Fruit fly (Drosophila melanogaster) whole organism, prepupa: ENCODE results near the gene CG6689.

Source experiments
- Blimp-1 ChIP-seq: fragments of 200-800 bp; sonication (Bioruptor generic); optimal IDR thresholded peaks from 3 replicates; lab custom pipeline; 2017; ENCODE audit warnings: missing biosample characterization, missing genetic modification characterization, mild to moderate bottlenecking, moderate library complexity, missing genetic modification reagents
- CG10669 ChIP-seq: fragments of 200-800 bp; sonication (Bioruptor generic); optimal IDR thresholded peaks from 3 replicates; lab custom pipeline; 2018; ENCODE audit warnings: missing biosample characterization, mild to moderate bottlenecking, missing genetic modification characterization, moderate library complexity
- CG11294 ChIP-seq: fragments of 200-800 bp; sonication (Bioruptor generic); IDR thresholded peaks from 2 replicates; pipeline ENCODE4 v1.3.6; 2022; ENCODE audit warnings: missing biosample characterization, missing genetic modification characterization
- CG11902 ChIP-seq: fragments of 200-800 bp; sonication (Bioruptor generic); optimal IDR thresholded peaks from 3 replicates; lab custom pipeline; 2016; ENCODE audit warnings: missing biosample characterization, missing genetic modification characterization
- CG15336 ChIP-seq: fragments of 200-800 bp; sonication (Bioruptor generic); IDR thresholded peaks from 2 replicates; pipeline ENCODE4 v1.3.6; 2022; ENCODE audit warnings: missing biosample characterization, missing genetic modification characterization
- CG1621 ChIP-seq: fragments of 200-800 bp; sonication (Bioruptor generic); optimal IDR thresholded peaks from 3 replicates; lab custom pipeline; 2018; ENCODE audit warnings: missing biosample characterization, mild to moderate bottlenecking, missing genetic modification characterization
- CG16779 ChIP-seq: fragments of 200-800 bp; sonication (Bioruptor generic); optimal IDR thresholded peaks from 3 replicates; lab custom pipeline; 2017; ENCODE audit warnings: missing biosample characterization, mild to moderate bottlenecking, missing genetic modification characterization
- CG31627 ChIP-seq: fragments of 200-800 bp; sonication (Bioruptor generic); optimal IDR thresholded peaks from 3 replicates; lab custom pipeline; 2016; ENCODE audit warnings: missing biosample characterization, missing genetic modification characterization
- CG32006 ChIP-seq: fragments of 200-800 bp; sonication (Bioruptor generic); optimal IDR thresholded peaks from 3 replicates; lab custom pipeline; 2017; ENCODE audit warnings: missing biosample characterization, mild to moderate bottlenecking, missing genetic modification characterization
- CG34406 ChIP-seq: fragments of 200-800 bp; sonication (Bioruptor generic); optimal IDR thresholded peaks from 3 replicates; lab custom pipeline; 2016; ENCODE audit warnings: missing biosample characterization, missing genetic modification characterization
- CG4318 ChIP-seq: fragments of 200-800 bp; sonication (Bioruptor generic); optimal IDR thresholded peaks from 3 replicates; lab custom pipeline; 2017; ENCODE audit warnings: missing biosample characterization, mild to moderate bottlenecking, missing genetic modification characterization
- CG6276 ChIP-seq: fragments of 200-800 bp; sonication (Bioruptor generic); optimal IDR thresholded peaks from 2 replicates; lab custom pipeline; 2017; ENCODE audit warnings: missing biosample characterization, mild to moderate bottlenecking, missing genetic modification characterization
- CG6808 ChIP-seq: fragments of 200-800 bp; sonication (Bioruptor generic); optimal IDR thresholded peaks from 3 replicates; lab custom pipeline; 2017; ENCODE audit warnings: missing biosample characterization, missing genetic modification characterization, mild to moderate bottlenecking, moderate library complexity, missing genetic modification reagents
- CG6854 ChIP-seq: fragments of 200-800 bp; sonication (Bioruptor generic); optimal IDR thresholded peaks from 2 replicates; lab custom pipeline; 2017; ENCODE audit warnings: missing biosample characterization, mild to moderate bottlenecking, missing genetic modification characterization
- CG7368 ChIP-seq: fragments of 200-800 bp; sonication (Bioruptor generic); optimal IDR thresholded peaks from 3 replicates; lab custom pipeline; 2016; ENCODE audit warnings: missing biosample characterization, missing genetic modification characterization
- CG8119 ChIP-seq: fragments of 200-800 bp; sonication (Bioruptor generic); IDR thresholded peaks from 3 replicates; pipeline ENCODE4 v1.3.6; 2022; ENCODE audit warnings: missing biosample characterization, missing genetic modification characterization
- CG8319 ChIP-seq: fragments of 200-800 bp; sonication (Bioruptor generic); optimal IDR thresholded peaks from 3 replicates; lab custom pipeline; 2016; ENCODE audit warnings: missing biosample characterization, missing genetic modification characterization
- CG9139 ChIP-seq: fragments of 200-800 bp; sonication (Bioruptor generic); optimal IDR thresholded peaks from 3 replicates; lab custom pipeline; 2017; ENCODE audit warnings: missing biosample characterization, mild to moderate bottlenecking, missing genetic modification characterization
- Eip78C ChIP-seq: fragments of 200-800 bp; sonication (Bioruptor generic); peaks from one replicate; lab custom pipeline; 2016; ENCODE audit warnings: missing biosample characterization, missing genetic modification characterization
- Ets21C ChIP-seq: fragments of 200-800 bp; sonication (Bioruptor generic); optimal IDR thresholded peaks from 3 replicates; lab custom pipeline; 2016; ENCODE audit warnings: missing biosample characterization, missing genetic modification characterization
- Ets96B ChIP-seq: fragments of 200-800 bp; optimal IDR thresholded peaks from 2 replicates; lab custom pipeline; 2019; ENCODE audit warnings: missing biosample characterization, mild to moderate bottlenecking, missing genetic modification characterization, moderate library complexity
- Gug ChIP-seq: fragments of 200-800 bp; sonication (Bioruptor generic); IDR thresholded peaks from 2 replicates; pipeline ENCODE4 v1.3.6; 2022; ENCODE audit warnings: missing biosample characterization, missing genetic modification characterization
- Hr38 ChIP-seq: sonication (Bioruptor generic); optimal IDR thresholded peaks from 2 replicates; lab custom pipeline; 2016; ENCODE audit warnings: missing biosample characterization, missing genetic modification characterization
- Hr4 ChIP-seq: fragments of 200-800 bp; sonication (Bioruptor generic); optimal IDR thresholded peaks from 3 replicates; lab custom pipeline; 2016; ENCODE audit warnings: missing biosample characterization, missing genetic modification characterization
- Met ChIP-seq: fragments of 200-800 bp; sonication (Bioruptor generic); optimal IDR thresholded peaks from 3 replicates; lab custom pipeline; 2016; ENCODE audit warnings: missing biosample characterization, missing genetic modification characterization
- OdsH ChIP-seq: fragments of 200-800 bp; sonication (Bioruptor generic); optimal IDR thresholded peaks from 3 replicates; lab custom pipeline; 2016; ENCODE audit warnings: missing biosample characterization, missing genetic modification characterization
- Sox102F ChIP-seq: fragments of 200-800 bp; sonication (Bioruptor generic); optimal IDR thresholded peaks from 2 replicates; lab custom pipeline; 2016; ENCODE audit warnings: missing biosample characterization, mild to moderate bottlenecking, missing genetic modification characterization
- Sox14 ChIP-seq: fragments of 200-800 bp; sonication (Bioruptor generic); optimal IDR thresholded peaks from 3 replicates; lab custom pipeline; 2016; ENCODE audit warnings: missing biosample characterization, missing genetic modification characterization
- Sox15 ChIP-seq: fragments of 200-800 bp; sonication (Bioruptor generic); optimal IDR thresholded peaks from 3 replicates; lab custom pipeline; 2016; ENCODE audit warnings: missing biosample characterization, missing genetic modification characterization
- achi ChIP-seq: fragments of 200-800 bp; sonication (Bioruptor generic); optimal IDR thresholded peaks from 3 replicates; lab custom pipeline; 2016; ENCODE audit warnings: missing biosample characterization, missing genetic modification characterization
- dsx ChIP-seq: fragments of 200-800 bp; optimal IDR thresholded peaks from 3 replicates; lab custom pipeline; 2019; ENCODE audit warnings: missing biosample characterization, mild to moderate bottlenecking, missing genetic modification characterization, moderate library complexity; ENCODE audit not compliant: poor library complexity, severe bottlenecking
- eg ChIP-seq: fragments of 200-800 bp; sonication (Bioruptor generic); IDR thresholded peaks from 3 replicates; pipeline ENCODE4 v1.3.6; 2022; ENCODE audit warnings: missing biosample characterization, missing genetic modification characterization
- esn ChIP-seq: fragments of 200-800 bp; sonication (Bioruptor generic); optimal IDR thresholded peaks from 2 replicates; lab custom pipeline; 2016; ENCODE audit warnings: missing biosample characterization, mild to moderate bottlenecking, missing genetic modification characterization, moderate library complexity
- fd59A ChIP-seq: fragments of 200-800 bp; sonication (Bioruptor generic); optimal IDR thresholded peaks from 2 replicates; lab custom pipeline; 2017; ENCODE audit warnings: missing biosample characterization, mild to moderate bottlenecking, missing genetic modification characterization, missing genetic modification reagents
- fd85E ChIP-seq: fragments of 200-800 bp; sonication (Bioruptor generic); optimal IDR thresholded peaks from 3 replicates; lab custom pipeline; 2016; ENCODE audit warnings: missing biosample characterization, missing genetic modification characterization
- fkh ChIP-seq: fragments of 200-800 bp; sonication (Bioruptor generic); optimal IDR thresholded peaks from 3 replicates; lab custom pipeline; 2017; ENCODE audit warnings: missing biosample characterization, mild to moderate bottlenecking, missing genetic modification characterization, moderate library complexity
- spab ChIP-seq: fragments of 200-800 bp; sonication (Bioruptor generic); optimal IDR thresholded peaks from 2 replicates; lab custom pipeline; 2017; ENCODE audit warnings: missing biosample characterization, mild to moderate bottlenecking, missing genetic modification characterization, missing genetic modification reagents
- ss ChIP-seq, 2 experiments: fragments of 200-800 bp; sonication (Bioruptor generic); optimal IDR thresholded peaks; 2 replicates in 1 of 2; 3 replicates in 1 of 2; lab custom pipeline; 2017 to 2018; ENCODE audit warnings: mild to moderate bottlenecking in 2 of 2, missing biosample characterization in 2 of 2, missing genetic modification characterization in 2 of 2, moderate library complexity in 1 of 2
- svp ChIP-seq: fragments of 200-800 bp; sonication (Bioruptor generic); peaks from one replicate; lab custom pipeline; 2016; ENCODE audit warnings: missing biosample characterization, missing genetic modification characterization
- topi ChIP-seq: fragments of 200-800 bp; sonication (Bioruptor generic); optimal IDR thresholded peaks from 3 replicates; lab custom pipeline; 2016; ENCODE audit warnings: missing biosample characterization, missing genetic modification characterization
- vri ChIP-seq: fragments of 200-800 bp; sonication (Bioruptor generic); optimal IDR thresholded peaks from 3 replicates; lab custom pipeline; 2016; ENCODE audit warnings: missing biosample characterization, mild to moderate bottlenecking, missing genetic modification characterization

CG6689 gene

DNA sequence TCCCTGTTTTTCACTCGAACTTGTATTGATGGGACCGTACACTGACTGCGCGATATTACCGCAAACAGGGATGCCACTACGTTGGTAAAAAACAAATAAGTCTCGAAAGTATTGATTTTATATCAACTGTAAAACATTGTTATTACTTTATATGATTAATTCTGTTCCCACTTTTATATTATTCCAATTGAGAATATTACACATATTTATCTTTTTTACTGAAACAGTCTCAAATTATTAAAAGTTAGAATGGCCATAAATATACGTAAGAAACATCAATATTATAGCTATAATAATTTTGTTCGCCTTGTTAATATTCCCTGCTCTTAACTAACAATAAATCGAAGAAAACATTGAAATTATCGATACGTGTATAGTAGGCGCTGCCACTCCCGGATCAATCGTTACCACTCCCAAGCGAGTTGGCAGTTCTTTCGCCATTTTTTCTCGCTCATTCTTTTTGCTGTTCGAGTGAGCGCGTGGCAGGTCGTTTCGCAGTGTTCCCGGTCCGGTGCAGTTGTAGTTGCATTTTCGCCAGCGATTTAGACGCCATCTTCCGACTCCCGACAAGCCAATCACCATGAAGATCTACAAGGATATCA is 10.0 kb downstream of the CG6689 start, which contains the start of the genes SdhC and Tctp (continued):
- TF ChIP-seq CG10669 = peak; percentile 0
- TF ChIP-seq CG11294 (GFP tag; lab: Robert Waterston, UW) = no peak
- no peak for TF ChIP-seq Sox15 (GFP tag; lab: Kevin White, UChicago)
- no peak for TF ChIP-seq Blimp-1
- no peak for TF ChIP-seq CG32006 (GFP tag; lab: Kevin White, UChicago)
- no peak for TF ChIP-seq Ets96B (tag; lab: Kevin White, UChicago)
- peak; percentile 28 for TF ChIP-seq Ets21C (GFP tag; lab: Kevin White, UChicago)
- TF ChIP-seq topi (GFP tag; lab: Kevin White, UChicago) = peak; percentile 49
- no peak for TF ChIP-seq CG15336 (GFP tag; lab: Robert Waterston, UW)
- peak; percentile 10 for TF ChIP-seq dsx
- no peak for TF ChIP-seq CG11902 (GFP tag; lab: Kevin White, UChicago)
- peak; percentile 42 for TF ChIP-seq Hr4 (GFP tag; lab: Kevin White, UChicago)
- peak; percentile 12 for TF ChIP-seq CG6808 (GFP tag; lab: Kevin White, UChicago)
- no peak for TF ChIP-seq fd85E (GFP tag; lab: Kevin White, UChicago)
- TF ChIP-seq esn (GFP tag; lab: Kevin White, UChicago) = peak; percentile 68
- TF ChIP-seq Sox14 = peak; percentile 52
- peak; percentile 45 for TF ChIP-seq vri (GFP tag; lab: Kevin White, UChicago)
- no peak for TF ChIP-seq fd59A (GFP tag; lab: Kevin White, UChicago)
- no peak for TF ChIP-seq CG4318 (GFP tag; lab: Kevin White, UChicago)
- TF ChIP-seq eg = peak; percentile 28; the same call in 1 of the 3 replicates
- peak; percentile 42 for TF ChIP-seq Sox102F
- TF ChIP-seq OdsH (GFP tag; lab: Kevin White, UChicago) = peak; percentile 43
- no peak for TF ChIP-seq Gug (GFP tag; lab: Robert Waterston, UW)
- no peak for TF ChIP-seq CG16779 (tag; lab: Kevin White, UChicago)
- TF ChIP-seq achi (GFP tag; lab: Kevin White, UChicago) = peak; percentile 53
- peak; percentile 64 for TF ChIP-seq Met
- TF ChIP-seq CG9139 (GFP tag; lab: Kevin White, UChicago) = no peak
- TF ChIP-seq CG1621 = peak; percentile 19
- no peak for TF ChIP-seq Hr38 (GFP tag; lab: Kevin White, UChicago)

DNA sequence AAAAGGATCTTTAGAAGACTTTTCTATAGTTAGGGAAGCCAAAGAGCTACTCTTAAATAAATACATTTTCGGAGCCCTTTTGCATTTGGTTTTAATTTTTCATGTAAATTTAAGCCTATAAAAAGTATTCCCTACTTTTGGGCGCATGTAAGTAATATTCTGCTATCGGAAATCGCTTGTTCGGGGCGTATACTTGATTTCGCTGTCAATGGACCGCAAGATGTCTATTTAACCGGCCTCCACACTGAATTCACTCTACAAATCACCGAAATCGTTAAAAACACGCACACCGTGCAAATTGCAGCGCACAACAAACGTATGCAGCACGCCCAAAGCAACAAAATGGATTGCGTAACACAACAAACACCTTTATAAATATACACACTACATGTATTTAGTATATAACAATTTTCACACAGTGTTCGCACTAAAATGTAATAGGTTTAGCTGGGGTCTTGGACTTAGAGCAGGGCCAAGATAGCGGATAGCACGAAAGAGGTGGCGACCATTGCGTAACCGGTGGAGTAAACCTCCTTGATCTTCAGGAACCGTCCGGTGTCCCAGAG is 11.0 kb downstream of the CG6689 start:
- TF ChIP-seq CG6276 (GFP tag; lab: Kevin White, UChicago) = no peak
- TF ChIP-seq CG8319 (GFP tag; lab: Kevin White, UChicago) = no peak
- TF ChIP-seq svp = no peak
- no peak for TF ChIP-seq Hr4 (GFP tag; lab: Kevin White, UChicago)
- TF ChIP-seq spab (GFP tag; lab: Kevin White, UChicago) = no peak
- no peak for TF ChIP-seq OdsH (GFP tag; lab: Kevin White, UChicago)
- TF ChIP-seq ss (GFP tag; optimal IDR thresholded peaks at IDR 0.05; lab: Kevin White, UChicago) = peak in 1 of 2 experiments; percentile 58
- no peak for TF ChIP-seq CG7368
- TF ChIP-seq fkh (GFP tag; lab: Kevin White, UChicago) = peak; percentile 23
- peak; percentile 71 for TF ChIP-seq vri (GFP tag; lab: Kevin White, UChicago)
- TF ChIP-seq CG31627 (GFP tag; lab: Kevin White, UChicago) = no peak
- TF ChIP-seq CG8119 (GFP tag; lab: Robert Waterston, UW) = no peak
- TF ChIP-seq CG6854 (GFP tag; lab: Kevin White, UChicago) = no peak
- no peak for TF ChIP-seq CG34406
- peak; percentile 23 for TF ChIP-seq topi (GFP tag; lab: Kevin White, UChicago)
- TF ChIP-seq CG9139 (GFP tag; lab: Kevin White, UChicago) = peak; percentile 77
- no peak for TF ChIP-seq achi (GFP tag; lab: Kevin White, UChicago)
- TF ChIP-seq CG6808 (GFP tag; lab: Kevin White, UChicago) = no peak
- TF ChIP-seq Eip78C = peak; percentile 93
- TF ChIP-seq Sox102F = no peak
